Fruit fly (Drosophila melanogaster): ENCODE results near the gene AstC-R1.

AstC-R1 gene

dm6 chr3L:18617893-18618577, 58.0 kb downstream of the AstC-R1 start, which contains the start of the genes CG13380 and CG4174:
TSS of gene CG13380 (minus strand) at chr3L:18617943.
TSS of gene CG4174 (minus strand) at chr3L:18617943.
- peak; percentile 67 for TF ChIP-seq svp (GFP tag)
- TF ChIP-seq fkh (GFP tag; optimal IDR thresholded peaks at IDR 0.05), result no peak

dm6 chr3L:18620988-18621734, 61.1 kb downstream of the AstC-R1 start:
- peak; percentile 48 for TF ChIP-seq acj6 (GFP tag; optimal IDR thresholded peaks at IDR 0.05)
- TF ChIP-seq lz (GFP tag; optimal IDR thresholded peaks at IDR 0.05), result peak; percentile 60
- peak; percentile 17 for TF ChIP-seq CG34406 (GFP tag; optimal IDR thresholded peaks at IDR 0.05)
- peak; percentile 54 for TF ChIP-seq Smox (GFP tag; optimal IDR thresholded peaks at IDR 0.05)
- peak; percentile 96 for TF ChIP-seq svp (GFP tag)
- TF ChIP-seq Hr39 (GFP tag; optimal IDR thresholded peaks at IDR 0.05), result peak; percentile 8
- peak; percentile 35 for TF ChIP-seq Hr4 (GFP tag; optimal IDR thresholded peaks at IDR 0.05)
- TF ChIP-seq Met (GFP tag; optimal IDR thresholded peaks at IDR 0.05), result peak; percentile 50
- TF ChIP-seq CG8632 (GFP tag; optimal IDR thresholded peaks at IDR 0.05), result no peak
- peak; percentile 22; the same call in 1 of the 3 replicates for TF ChIP-seq CG6163 (GFP tag; IDR thresholded peaks at IDR 0.05)
- TF ChIP-seq spab (GFP tag; optimal IDR thresholded peaks at IDR 0.05), result no peak
- peak; percentile 59 for TF ChIP-seq esn (GFP tag; optimal IDR thresholded peaks at IDR 0.05)
- TF ChIP-seq CG11762 (GFP tag; optimal IDR thresholded peaks at IDR 0.05; ENCODE audit: insufficient read depth), result peak; percentile 4
- TF ChIP-seq cyc (GFP tag; optimal IDR thresholded peaks at IDR 0.05), result peak; percentile 38
- TF ChIP-seq fd59A (GFP tag; optimal IDR thresholded peaks at IDR 0.05), result no peak
- peak; percentile 26 for TF ChIP-seq Ets21C (GFP tag; optimal IDR thresholded peaks at IDR 0.05)
- peak; percentile 9 for TF ChIP-seq CG10631 (GFP tag; optimal IDR thresholded peaks at IDR 0.05)
- TF ChIP-seq topi (GFP tag; optimal IDR thresholded peaks at IDR 0.05), result peak; percentile 34
- TF ChIP-seq CG3919 (GFP tag; optimal IDR thresholded peaks at IDR 0.05), result peak; percentile 54
- TF ChIP-seq CG11902 (GFP tag; optimal IDR thresholded peaks at IDR 0.05), result peak; percentile 9
- peak; percentile 19 for TF ChIP-seq Eip75B (GFP tag; optimal IDR thresholded peaks at IDR 0.05)
- peak; percentile 3 for TF ChIP-seq CG6808 (GFP tag; optimal IDR thresholded peaks at IDR 0.05)
- TF ChIP-seq Eip78C (GFP tag), result peak; percentile 67
- TF ChIP-seq CG7368 (GFP tag; optimal IDR thresholded peaks at IDR 0.05), result peak; percentile 27
- TF ChIP-seq achi (GFP tag; optimal IDR thresholded peaks at IDR 0.05), result peak; percentile 44
- peak; percentile 46 for TF ChIP-seq Sox102F (GFP tag; optimal IDR thresholded peaks at IDR 0.05)
- peak in 1 of 2 experiments; percentile 6 for TF ChIP-seq ss (GFP tag; optimal IDR thresholded peaks at IDR 0.05)
- TF ChIP-seq vri (GFP tag; optimal IDR thresholded peaks at IDR 0.05), result peak; percentile 44
- no peak for TF ChIP-seq fkh (GFP tag; optimal IDR thresholded peaks at IDR 0.05)
- peak; percentile 27 for TF ChIP-seq Lpt (GFP tag; optimal IDR thresholded peaks at IDR 0.05)
- peak; percentile 58 for TF ChIP-seq Eip93F (GFP tag; optimal IDR thresholded peaks at IDR 0.05)
- no peak for TF ChIP-seq Gug (GFP tag; IDR thresholded peaks at IDR 0.05)
- TF ChIP-seq CG6854 (GFP tag; optimal IDR thresholded peaks at IDR 0.05), result no peak
- TF ChIP-seq CG10669 (GFP tag; optimal IDR thresholded peaks at IDR 0.05), result no peak
- TF ChIP-seq fd85E (GFP tag; optimal IDR thresholded peaks at IDR 0.05), result no peak
- TF ChIP-seq Blimp-1 (GFP tag; optimal IDR thresholded peaks at IDR 0.05), result peak; percentile 4
- peak; percentile 48 for TF ChIP-seq pdm3 (GFP tag; optimal IDR thresholded peaks at IDR 0.05)
- TF ChIP-seq CG6276 (GFP tag; optimal IDR thresholded peaks at IDR 0.05), result no peak
- TF ChIP-seq CG1621 (tag; optimal IDR thresholded peaks at IDR 0.05), result peak; percentile 63
- peak; percentile 40 for TF ChIP-seq net (GFP tag; optimal IDR thresholded peaks at IDR 0.05)
- TF ChIP-seq eg (GFP tag; IDR thresholded peaks at IDR 0.05), result peak; percentile 31; the same call in 2 of the 3 replicates
- TF ChIP-seq OdsH (GFP tag; optimal IDR thresholded peaks at IDR 0.05), result peak; percentile 51
- TF ChIP-seq CG15336 (GFP tag; IDR thresholded peaks at IDR 0.05), result peak; percentile 64
- no peak for TF ChIP-seq CG8319 (GFP tag; optimal IDR thresholded peaks at IDR 0.05)
- peak; percentile 19 for TF ChIP-seq CG31627 (GFP tag; optimal IDR thresholded peaks at IDR 0.05)
- no peak for TF ChIP-seq CG4318 (GFP tag; optimal IDR thresholded peaks at IDR 0.05)
- TF ChIP-seq CG6792 (GFP tag; optimal IDR thresholded peaks at IDR 0.05), result peak; percentile 54

All from whole organism, prepupa.